Fruit fly (Drosophila melanogaster) whole organism, prepupa: ENCODE results near the gene Alh.
A peak's percentile ranks its signal among the peaks of the same experiment; 100 is the strongest.

Experiments
- CG10631 ChIP-seq: fragments of 200-800 bp; sonication (Bioruptor generic); optimal IDR thresholded peaks from 2 replicates; lab custom pipeline; 2016; ENCODE audit warnings: missing biosample characterization, missing genetic modification characterization
- CG10669 ChIP-seq: fragments of 200-800 bp; sonication (Bioruptor generic); optimal IDR thresholded peaks from 3 replicates; lab custom pipeline; 2018; ENCODE audit warnings: missing biosample characterization, mild to moderate bottlenecking, missing genetic modification characterization, moderate library complexity
- CG11294 ChIP-seq: fragments of 200-800 bp; sonication (Bioruptor generic); IDR thresholded peaks from 2 replicates; pipeline ENCODE4 v1.3.6; 2022; ENCODE audit warnings: missing biosample characterization, missing genetic modification characterization
- CG11762 ChIP-seq: fragments of 200-800 bp; sonication (Bioruptor generic); optimal IDR thresholded peaks from 3 replicates; lab custom pipeline; 2016; ENCODE audit warnings: missing biosample characterization, missing genetic modification characterization; ENCODE audit not compliant: insufficient read depth
- CG11902 ChIP-seq: fragments of 200-800 bp; sonication (Bioruptor generic); optimal IDR thresholded peaks from 3 replicates; lab custom pipeline; 2016; ENCODE audit warnings: missing biosample characterization, missing genetic modification characterization
- CG1621 ChIP-seq: fragments of 200-800 bp; sonication (Bioruptor generic); optimal IDR thresholded peaks from 3 replicates; lab custom pipeline; 2018; ENCODE audit warnings: missing biosample characterization, mild to moderate bottlenecking, missing genetic modification characterization
- CG16779 ChIP-seq: fragments of 200-800 bp; sonication (Bioruptor generic); optimal IDR thresholded peaks from 3 replicates; lab custom pipeline; 2017; ENCODE audit warnings: missing biosample characterization, mild to moderate bottlenecking, missing genetic modification characterization
- CG31627 ChIP-seq: fragments of 200-800 bp; sonication (Bioruptor generic); optimal IDR thresholded peaks from 3 replicates; lab custom pipeline; 2016; ENCODE audit warnings: missing biosample characterization, missing genetic modification characterization
- CG32006 ChIP-seq: fragments of 200-800 bp; sonication (Bioruptor generic); optimal IDR thresholded peaks from 3 replicates; lab custom pipeline; 2017; ENCODE audit warnings: missing biosample characterization, mild to moderate bottlenecking, missing genetic modification characterization
- CG34406 ChIP-seq: fragments of 200-800 bp; sonication (Bioruptor generic); optimal IDR thresholded peaks from 3 replicates; lab custom pipeline; 2016; ENCODE audit warnings: missing biosample characterization, missing genetic modification characterization
- CG3919 ChIP-seq: fragments of 200-800 bp; sonication (Bioruptor generic); optimal IDR thresholded peaks from 3 replicates; lab custom pipeline; 2016; ENCODE audit warnings: missing biosample characterization, missing genetic modification characterization
- CG4318 ChIP-seq: fragments of 200-800 bp; sonication (Bioruptor generic); optimal IDR thresholded peaks from 3 replicates; lab custom pipeline; 2017; ENCODE audit warnings: missing biosample characterization, mild to moderate bottlenecking, missing genetic modification characterization
- CG6163 ChIP-seq: fragments of 200-800 bp; sonication (Bioruptor generic); IDR thresholded peaks from 3 replicates; pipeline ENCODE4 v1.3.6; 2022; ENCODE audit warnings: missing biosample characterization, missing genetic modification characterization
- CG6276 ChIP-seq: fragments of 200-800 bp; sonication (Bioruptor generic); optimal IDR thresholded peaks from 2 replicates; lab custom pipeline; 2017; ENCODE audit warnings: missing biosample characterization, mild to moderate bottlenecking, missing genetic modification characterization
- CG6792 ChIP-seq: fragments of 200-800 bp; sonication (Bioruptor generic); optimal IDR thresholded peaks from 3 replicates; lab custom pipeline; 2016; ENCODE audit warnings: missing biosample characterization, missing genetic modification characterization
- CG6808 ChIP-seq: fragments of 200-800 bp; sonication (Bioruptor generic); optimal IDR thresholded peaks from 3 replicates; lab custom pipeline; 2017; ENCODE audit warnings: missing biosample characterization, missing genetic modification characterization, mild to moderate bottlenecking, moderate library complexity, missing genetic modification reagents
- CG6854 ChIP-seq: fragments of 200-800 bp; sonication (Bioruptor generic); optimal IDR thresholded peaks from 2 replicates; lab custom pipeline; 2017; ENCODE audit warnings: missing biosample characterization, mild to moderate bottlenecking, missing genetic modification characterization
- CG7368 ChIP-seq: fragments of 200-800 bp; sonication (Bioruptor generic); optimal IDR thresholded peaks from 3 replicates; lab custom pipeline; 2016; ENCODE audit warnings: missing biosample characterization, missing genetic modification characterization
- CG8319 ChIP-seq: fragments of 200-800 bp; sonication (Bioruptor generic); optimal IDR thresholded peaks from 3 replicates; lab custom pipeline; 2016; ENCODE audit warnings: missing biosample characterization, missing genetic modification characterization
- CG9139 ChIP-seq: fragments of 200-800 bp; sonication (Bioruptor generic); optimal IDR thresholded peaks from 3 replicates; lab custom pipeline; 2017; ENCODE audit warnings: missing biosample characterization, mild to moderate bottlenecking, missing genetic modification characterization
- Eip75B ChIP-seq: fragments of 200-800 bp; sonication (Bioruptor generic); optimal IDR thresholded peaks from 3 replicates; lab custom pipeline; 2016; ENCODE audit warnings: missing biosample characterization, missing genetic modification characterization
- Eip78C ChIP-seq: fragments of 200-800 bp; sonication (Bioruptor generic); peaks from one replicate; lab custom pipeline; 2016; ENCODE audit warnings: missing biosample characterization, missing genetic modification characterization
- Ets96B ChIP-seq: fragments of 200-800 bp; optimal IDR thresholded peaks from 2 replicates; lab custom pipeline; 2019; ENCODE audit warnings: missing biosample characterization, mild to moderate bottlenecking, missing genetic modification characterization, moderate library complexity
- Gug ChIP-seq: fragments of 200-800 bp; sonication (Bioruptor generic); IDR thresholded peaks from 2 replicates; pipeline ENCODE4 v1.3.6; 2022; ENCODE audit warnings: missing biosample characterization, missing genetic modification characterization
- Hr38 ChIP-seq: sonication (Bioruptor generic); optimal IDR thresholded peaks from 2 replicates; lab custom pipeline; 2016; ENCODE audit warnings: missing biosample characterization, missing genetic modification characterization
- Hr39 ChIP-seq: fragments of 200-800 bp; sonication (Bioruptor generic); optimal IDR thresholded peaks from 2 replicates; lab custom pipeline; 2016; ENCODE audit warnings: missing biosample characterization, missing genetic modification characterization
- Hr4 ChIP-seq: fragments of 200-800 bp; sonication (Bioruptor generic); optimal IDR thresholded peaks from 3 replicates; lab custom pipeline; 2016; ENCODE audit warnings: missing biosample characterization, missing genetic modification characterization
- Met ChIP-seq: fragments of 200-800 bp; sonication (Bioruptor generic); optimal IDR thresholded peaks from 3 replicates; lab custom pipeline; 2016; ENCODE audit warnings: missing biosample characterization, missing genetic modification characterization
- OdsH ChIP-seq: fragments of 200-800 bp; sonication (Bioruptor generic); optimal IDR thresholded peaks from 3 replicates; lab custom pipeline; 2016; ENCODE audit warnings: missing biosample characterization, missing genetic modification characterization
- Smox ChIP-seq: fragments of 200-800 bp; sonication (Bioruptor generic); optimal IDR thresholded peaks from 3 replicates; lab custom pipeline; 2016; ENCODE audit warnings: missing biosample characterization, missing genetic modification characterization
- Sox14 ChIP-seq: fragments of 200-800 bp; sonication (Bioruptor generic); optimal IDR thresholded peaks from 3 replicates; lab custom pipeline; 2016; ENCODE audit warnings: missing biosample characterization, missing genetic modification characterization
- achi ChIP-seq: fragments of 200-800 bp; sonication (Bioruptor generic); optimal IDR thresholded peaks from 3 replicates; lab custom pipeline; 2016; ENCODE audit warnings: missing biosample characterization, missing genetic modification characterization
- cyc ChIP-seq: fragments of 200-800 bp; sonication (Bioruptor generic); optimal IDR thresholded peaks from 3 replicates; lab custom pipeline; 2016; ENCODE audit warnings: missing biosample characterization, missing genetic modification characterization
- dac ChIP-seq: fragments of 200-800 bp; sonication (Bioruptor generic); optimal IDR thresholded peaks from 2 replicates; lab custom pipeline; 2017; ENCODE audit warnings: missing biosample characterization, mild to moderate bottlenecking, missing genetic modification characterization
- dsx ChIP-seq: fragments of 200-800 bp; optimal IDR thresholded peaks from 3 replicates; lab custom pipeline; 2019; ENCODE audit warnings: missing biosample characterization, mild to moderate bottlenecking, missing genetic modification characterization, moderate library complexity; ENCODE audit not compliant: poor library complexity, severe bottlenecking
- eg ChIP-seq: fragments of 200-800 bp; sonication (Bioruptor generic); IDR thresholded peaks from 3 replicates; pipeline ENCODE4 v1.3.6; 2022; ENCODE audit warnings: missing biosample characterization, missing genetic modification characterization
- esn ChIP-seq: fragments of 200-800 bp; sonication (Bioruptor generic); optimal IDR thresholded peaks from 2 replicates; lab custom pipeline; 2016; ENCODE audit warnings: missing biosample characterization, mild to moderate bottlenecking, missing genetic modification characterization, moderate library complexity
- fd59A ChIP-seq: fragments of 200-800 bp; sonication (Bioruptor generic); optimal IDR thresholded peaks from 2 replicates; lab custom pipeline; 2017; ENCODE audit warnings: missing biosample characterization, mild to moderate bottlenecking, missing genetic modification characterization, missing genetic modification reagents
- net ChIP-seq: fragments of 200-800 bp; sonication (Bioruptor generic); optimal IDR thresholded peaks from 3 replicates; lab custom pipeline; 2016; ENCODE audit warnings: missing biosample characterization, missing genetic modification characterization
- pdm3 ChIP-seq: fragments of 200-800 bp; sonication (Bioruptor generic); optimal IDR thresholded peaks from 3 replicates; lab custom pipeline; 2016; ENCODE audit warnings: missing biosample characterization, missing genetic modification characterization
- salr ChIP-seq, 2 experiments: fragments of 200-800 bp; sonication (Bioruptor generic); optimal IDR thresholded peaks; 3 replicates each; lab custom pipeline; 2016 to 2018; ENCODE audit warnings: missing biosample characterization in 2 of 2, missing genetic modification characterization in 2 of 2, mild to moderate bottlenecking in 1 of 2
- spab ChIP-seq: fragments of 200-800 bp; sonication (Bioruptor generic); optimal IDR thresholded peaks from 2 replicates; lab custom pipeline; 2017; ENCODE audit warnings: missing biosample characterization, mild to moderate bottlenecking, missing genetic modification characterization, missing genetic modification reagents
- ss ChIP-seq, 2 experiments: fragments of 200-800 bp; sonication (Bioruptor generic); optimal IDR thresholded peaks; 2 replicates in 1 of 2; 3 replicates in 1 of 2; lab custom pipeline; 2017 to 2018; ENCODE audit warnings: mild to moderate bottlenecking in 2 of 2, missing biosample characterization in 2 of 2, missing genetic modification characterization in 2 of 2, moderate library complexity in 1 of 2
- svp ChIP-seq: fragments of 200-800 bp; sonication (Bioruptor generic); peaks from one replicate; lab custom pipeline; 2016; ENCODE audit warnings: missing biosample characterization, missing genetic modification characterization
- topi ChIP-seq: fragments of 200-800 bp; sonication (Bioruptor generic); optimal IDR thresholded peaks from 3 replicates; lab custom pipeline; 2016; ENCODE audit warnings: missing biosample characterization, missing genetic modification characterization
- vri ChIP-seq: fragments of 200-800 bp; sonication (Bioruptor generic); optimal IDR thresholded peaks from 3 replicates; lab custom pipeline; 2016; ENCODE audit warnings: missing biosample characterization, mild to moderate bottlenecking, missing genetic modification characterization

Gene Alh

dm6 chr3R:7093592-7093991 is 30.4 kb downstream of the Alh start (continued):
- TF ChIP-seq Eip78C (peak; percentile 81), esn (GFP tag; lab: Kevin White, UChicago) (peak; percentile 45), CG10631 (no peak), CG8319 (GFP tag; lab: Kevin White, UChicago) (no peak), Smox (GFP tag; lab: Kevin White, UChicago) (no peak), CG34406 (GFP tag; lab: Kevin White, UChicago) (no peak), CG7368 (GFP tag; lab: Kevin White, UChicago) (no peak), Hr38 (no peak), cyc (GFP tag; lab: Kevin White, UChicago) (no peak), Hr39 (GFP tag; lab: Kevin White, UChicago) (no peak), CG1621 (tag; lab: Kevin White, UChicago) (no peak), CG11294 (GFP tag; lab: Robert Waterston, UW) (no peak), CG11902 (GFP tag; lab: Kevin White, UChicago) (no peak)

dm6 chr3R:7091904-7092303 is 32.1 kb downstream of the Alh start:
- TF ChIP-seq CG6163 (GFP tag; lab: Robert Waterston, UW) = no peak
- peak; percentile 58 for TF ChIP-seq Eip78C
- TF ChIP-seq, all 60 proteins: peak for 1

dm6 chr3R:7090337-7090830 is 33.6 kb downstream of the Alh start:
- no peak for TF ChIP-seq CG31627 (GFP tag; lab: Kevin White, UChicago)
- peak; percentile 6 for TF ChIP-seq Sox14 (GFP tag; lab: Kevin White, UChicago)
- TF ChIP-seq OdsH (GFP tag; lab: Kevin White, UChicago) = no peak
- TF ChIP-seq Hr39 (GFP tag; lab: Kevin White, UChicago) = no peak
- TF ChIP-seq CG4318 (GFP tag; lab: Kevin White, UChicago) = no peak
- no peak for TF ChIP-seq net
- TF ChIP-seq fd59A (GFP tag; lab: Kevin White, UChicago) = no peak
- TF ChIP-seq salr (GFP tag; optimal IDR thresholded peaks at IDR 0.05; lab: Kevin White, UChicago) = peak in 1 of 2 experiments; percentile 3
- no peak for TF ChIP-seq Smox (GFP tag; lab: Kevin White, UChicago)
- no peak for TF ChIP-seq CG11762 (GFP tag; lab: Kevin White, UChicago)
- peak; percentile 28 for TF ChIP-seq Met (GFP tag; lab: Kevin White, UChicago)
- TF ChIP-seq achi (GFP tag; lab: Kevin White, UChicago) = no peak
- no peak for TF ChIP-seq CG10669
- no peak for TF ChIP-seq esn (GFP tag; lab: Kevin White, UChicago)
- no peak for TF ChIP-seq dac (GFP tag; lab: Kevin White, UChicago)
- peak; percentile 33 for TF ChIP-seq CG3919 (GFP tag; lab: Kevin White, UChicago)
- TF ChIP-seq CG6854 (GFP tag; lab: Kevin White, UChicago) = no peak
- no peak for TF ChIP-seq cyc (GFP tag; lab: Kevin White, UChicago)
- no peak for TF ChIP-seq CG6792 (GFP tag; lab: Kevin White, UChicago)
- TF ChIP-seq CG11294 (GFP tag; lab: Robert Waterston, UW) = no peak
- TF ChIP-seq ss (GFP tag; optimal IDR thresholded peaks at IDR 0.05; lab: Kevin White, UChicago) = peak in 1 of 2 experiments; percentile 12
- TF ChIP-seq pdm3 = no peak
- no peak for TF ChIP-seq dsx (GFP tag; lab: Kevin White, UChicago)
- peak; percentile 34; the same call in 1 of the 3 replicates for TF ChIP-seq eg (GFP tag; lab: Robert Waterston, UW)
- no peak for TF ChIP-seq vri
- TF ChIP-seq Hr4 (GFP tag; lab: Kevin White, UChicago) = peak; percentile 26
- TF ChIP-seq svp (GFP tag; lab: Kevin White, UChicago) = peak; percentile 52
- TF ChIP-seq CG6276 (GFP tag; lab: Kevin White, UChicago) = no peak
- TF ChIP-seq Hr38 = no peak
- TF ChIP-seq Eip75B (GFP tag; lab: Kevin White, UChicago) = no peak
- no peak for TF ChIP-seq CG10631
- TF ChIP-seq spab = no peak
- TF ChIP-seq CG9139 = no peak
- TF ChIP-seq CG16779 (tag; lab: Kevin White, UChicago) = no peak
- TF ChIP-seq topi (GFP tag; lab: Kevin White, UChicago) = peak; percentile 16
- TF ChIP-seq CG32006 (GFP tag; lab: Kevin White, UChicago) = no peak
- TF ChIP-seq Ets96B = no peak
- TF ChIP-seq CG6808 (GFP tag; lab: Kevin White, UChicago) = no peak
- TF ChIP-seq Gug (GFP tag; lab: Robert Waterston, UW) = no peak
- 0 out of 3 replicates have a peak, but pooled peaks have one; percentile 7 for TF ChIP-seq CG6163 (GFP tag; lab: Robert Waterston, UW)
- peak; percentile 16 for TF ChIP-seq CG34406 (GFP tag; lab: Kevin White, UChicago)
